Fruit fly (Drosophila melanogaster) whole organism, wandering third instar larva: ENCODE results near the gene kra.

Experiments
- Abd-B ChIP-seq: fragments of >200 bp; optimal IDR thresholded peaks from 2 replicates; lab custom pipeline; 2017; ENCODE audit warnings: missing biosample characterization, missing genetic modification characterization
- CG32264 ChIP-seq: fragments of 200-800 bp; sonication (Bioruptor generic); optimal IDR thresholded peaks from 2 replicates; lab custom pipeline; 2016; ENCODE audit warnings: missing biosample characterization, missing genetic modification characterization
- CG9705 ChIP-seq: fragments of 200-800 bp; sonication (Bioruptor generic); optimal IDR thresholded peaks from 2 replicates; lab custom pipeline; 2018; ENCODE audit warnings: missing biosample characterization, mild to moderate bottlenecking, missing genetic modification characterization
- CrebA ChIP-seq: fragments of 200-800 bp; sonication (Bioruptor generic); optimal IDR thresholded peaks from 2 replicates; lab custom pipeline; 2016; ENCODE audit warnings: missing biosample characterization, mild to moderate bottlenecking, missing genetic modification characterization, borderline replicate concordance
- Dfd ChIP-seq: fragments of >200 bp; optimal IDR thresholded peaks from 2 replicates; lab custom pipeline; 2017; ENCODE audit warnings: missing biosample characterization, missing genetic modification characterization
- Dif ChIP-seq: fragments of 200-275, 200-300 bp; sonication (Bioruptor generic); optimal IDR thresholded peaks from 2 replicates; lab custom pipeline; 2018; ENCODE audit warnings: missing biosample characterization, missing genetic modification characterization; ENCODE audit not compliant: partially characterized antibody
- GATAd ChIP-seq: sonication (Bioruptor generic); optimal IDR thresholded peaks from 2 replicates; lab custom pipeline; 2016; ENCODE audit warnings: missing biosample characterization, missing genetic modification characterization
- HLH106 ChIP-seq: fragments of 200-800 bp; optimal IDR thresholded peaks from 3 replicates; lab custom pipeline; 2019; ENCODE audit warnings: missing biosample characterization, mild to moderate bottlenecking, missing genetic modification characterization, moderate library complexity
- Hnf4 ChIP-seq: fragments of 200-800 bp; sonication (Bioruptor generic); optimal IDR thresholded peaks from 2 replicates; lab custom pipeline; 2016; ENCODE audit warnings: missing biosample characterization, mild to moderate bottlenecking, missing genetic modification characterization
- Hr78 ChIP-seq: fragments of >200 bp; optimal IDR thresholded peaks from 2 replicates; lab custom pipeline; 2017; ENCODE audit warnings: missing biosample characterization, missing genetic modification characterization
- Hr83 ChIP-seq: fragments of 200-300 bp; sonication (Bioruptor generic); optimal IDR thresholded peaks from 2 replicates; lab custom pipeline; 2016; ENCODE audit warnings: missing biosample characterization, mild to moderate bottlenecking, missing genetic modification characterization, moderate library complexity; ENCODE audit not compliant: poor library complexity, severe bottlenecking
- Jra ChIP-seq: sonication (Bioruptor generic); optimal IDR thresholded peaks from 2 replicates; lab custom pipeline; 2016; ENCODE audit warnings: missing biosample characterization, missing genetic modification characterization
- Mio ChIP-seq: sonication (Bioruptor generic); optimal IDR thresholded peaks from 2 replicates; lab custom pipeline; 2016; ENCODE audit warnings: missing biosample characterization, missing genetic modification characterization
- Myc ChIP-seq: fragments of >200 bp; optimal IDR thresholded peaks from 2 replicates; lab custom pipeline; 2017
- N ChIP-seq: fragments of >200 bp; optimal IDR thresholded peaks from 2 replicates; lab custom pipeline; 2018; ENCODE audit warnings: missing biosample characterization, missing external identifiers, missing genetic modification characterization
- OdsH ChIP-seq: fragments of 200-800 bp; sonication (Bioruptor generic); optimal IDR thresholded peaks from 2 replicates; lab custom pipeline; 2016; ENCODE audit warnings: missing biosample characterization, mild to moderate bottlenecking, missing genetic modification characterization
- Rel ChIP-seq, 2 experiments: fragments of 200-800 bp; sonication (Bioruptor generic) in 1 of 2; optimal IDR thresholded peaks; 2 replicates in 1 of 2; 3 replicates in 1 of 2; lab custom pipeline; 2016 to 2019; ENCODE audit warnings: mild to moderate bottlenecking in 2 of 2, missing biosample characterization in 2 of 2, missing genetic modification characterization in 2 of 2, moderate library complexity in 1 of 2
- Sp1 ChIP-seq: fragments of 200-800 bp; sonication (Bioruptor generic); optimal IDR thresholded peaks from 3 replicates; lab custom pipeline; 2019; ENCODE audit warnings: missing biosample characterization, mild to moderate bottlenecking, missing genetic modification characterization, moderate library complexity
- Vsx2 ChIP-seq: fragments of 200-300, 225-300 bp; sonication (Bioruptor generic); optimal IDR thresholded peaks from 2 replicates; lab custom pipeline; 2018; ENCODE audit warnings: missing biosample characterization, missing genetic modification characterization; ENCODE audit not compliant: partially characterized antibody
- br ChIP-seq: fragments of 200-800 bp; sonication (Bioruptor generic); optimal IDR thresholded peaks from 2 replicates; lab custom pipeline; 2016; ENCODE audit warnings: missing biosample characterization, missing genetic modification characterization
- brk ChIP-seq: fragments of 200-800 bp; sonication (Bioruptor generic); optimal IDR thresholded peaks from 2 replicates; lab custom pipeline; 2016; ENCODE audit warnings: missing biosample characterization, mild to moderate bottlenecking, missing genetic modification characterization
- dl ChIP-seq, 2 experiments: fragments of 175-275, 200-275 bp in 1 of 2; fragments of 200-275 bp in 1 of 2; sonication (Bioruptor generic); optimal IDR thresholded peaks; lab custom pipeline; 2018; ENCODE audit warnings: mild to moderate bottlenecking in 2 of 2, missing biosample characterization in 2 of 2, missing genetic modification characterization in 2 of 2, moderate library complexity in 2 of 2; ENCODE audit not compliant: partially characterized antibody in 2 of 2, insufficient read depth in 1 of 2
- dmrt93B ChIP-seq: fragments of 200-800 bp; sonication (Bioruptor generic); optimal IDR thresholded peaks from 2 replicates; lab custom pipeline; 2018; ENCODE audit warnings: missing biosample characterization, mild to moderate bottlenecking, missing genetic modification characterization
- dsf ChIP-seq: sonication (Bioruptor generic); optimal IDR thresholded peaks from 2 replicates; lab custom pipeline; 2016; ENCODE audit warnings: missing biosample characterization, missing genetic modification characterization, borderline replicate concordance
- ey ChIP-seq: fragments of 200-800 bp; sonication (Bioruptor generic); optimal IDR thresholded peaks from 2 replicates; lab custom pipeline; 2016; ENCODE audit warnings: missing biosample characterization, missing genetic modification characterization
- foxo ChIP-seq, 2 experiments: fragments of 200-800 bp; sonication (Bioruptor generic); optimal IDR thresholded peaks; 2 replicates in 1 of 2; 3 replicates in 1 of 2; lab custom pipeline; 2016 to 2017; ENCODE audit warnings: missing biosample characterization in 2 of 2, missing genetic modification characterization in 2 of 2
- fru ChIP-seq: fragments of 200-800 bp; sonication (Bioruptor generic); optimal IDR thresholded peaks from 3 replicates; lab custom pipeline; 2016; ENCODE audit warnings: missing biosample characterization, mild to moderate bottlenecking, missing genetic modification characterization
- h ChIP-seq: fragments of 200-800 bp; sonication (Bioruptor generic); optimal IDR thresholded peaks from 3 replicates; lab custom pipeline; 2016; ENCODE audit warnings: missing biosample characterization, mild to moderate bottlenecking, missing genetic modification characterization
- jim ChIP-seq: fragments of 175-275, 200-325 bp; sonication (Bioruptor generic); optimal IDR thresholded peaks from 2 replicates; lab custom pipeline; 2016; ENCODE audit warnings: missing biosample characterization, mild to moderate bottlenecking, missing genetic modification characterization
- lola ChIP-seq: fragments of >200 bp; optimal IDR thresholded peaks from 2 replicates; lab custom pipeline; 2017; ENCODE audit warnings: missing biosample characterization, missing genetic modification characterization
- pan ChIP-seq: fragments of >200 bp; optimal IDR thresholded peaks from 2 replicates; lab custom pipeline; 2017
- psq ChIP-seq: fragments of 200-800 bp; sonication (Bioruptor generic); optimal IDR thresholded peaks from 3 replicates; lab custom pipeline; 2017; ENCODE audit warnings: missing biosample characterization, mild to moderate bottlenecking, missing genetic modification characterization, moderate library complexity
- rgr ChIP-seq: fragments of 200-800 bp; sonication (Bioruptor generic); optimal IDR thresholded peaks from 3 replicates; lab custom pipeline; 2016; ENCODE audit warnings: missing biosample characterization, mild to moderate bottlenecking, missing genetic modification characterization
- sage ChIP-seq: fragments of 200-800 bp; sonication (Bioruptor generic); optimal IDR thresholded peaks from 2 replicates; lab custom pipeline; 2016; ENCODE audit warnings: missing biosample characterization, mild to moderate bottlenecking, missing genetic modification characterization
- sv ChIP-seq: fragments of 200-800 bp; sonication (Bioruptor generic); optimal IDR thresholded peaks from 3 replicates; lab custom pipeline; 2016; ENCODE audit warnings: missing biosample characterization, missing genetic modification characterization
- tai ChIP-seq: sonication (Bioruptor generic); optimal IDR thresholded peaks from 2 replicates; lab custom pipeline; 2016; ENCODE audit warnings: missing biosample characterization, missing genetic modification characterization
- usp ChIP-seq: fragments of >200 bp; optimal IDR thresholded peaks from 2 replicates; lab custom pipeline; 2017; ENCODE audit warnings: missing biosample characterization, missing genetic modification characterization
- woc ChIP-seq: sonication (Bioruptor generic); optimal IDR thresholded peaks from 2 replicates; lab custom pipeline; 2016; ENCODE audit warnings: missing biosample characterization, mild to moderate bottlenecking, missing genetic modification characterization

The kra gene

dm6 chr3R:5615484-5615883 is 14.5 kb upstream of the kra start:
- TF ChIP-seq Mio (GFP tag; lab: Kevin White, UChicago) (no peak), jim (GFP tag; lab: Kevin White, UChicago) (no peak), woc (GFP tag; lab: Kevin White, UChicago) (no peak), h (GFP tag; lab: Kevin White, UChicago) (no peak), Dfd (GFP tag; lab: Kevin White, UChicago) (no peak), br (no peak), sage (GFP tag; lab: Kevin White, UChicago) (no peak), Hr83 (GFP tag; lab: Kevin White, UChicago) (no peak), brk (no peak)

dm6 chr3R:5613114-5613443 is 12.1 kb upstream of the kra start, which contains the start of gene Atu:
TSS of gene Atu (plus strand) at chr3R:5613358.
- TF ChIP-seq fru, result peak; percentile 43
- no peak for TF ChIP-seq tai (GFP tag; lab: Kevin White, UChicago)
- peak; percentile 58 for TF ChIP-seq Jra
- TF ChIP-seq dl (GFP tag; optimal IDR thresholded peaks at IDR 0.05; lab: Kevin White, UChicago; ENCODE audit: insufficient read depth in 1 of 2, partially characterized antibody in 2 of 2), result no peak
- peak; percentile 3 for TF ChIP-seq ey (GFP tag; lab: Kevin White, UChicago)
- no peak for TF ChIP-seq Rel (GFP tag; optimal IDR thresholded peaks at IDR 0.05; lab: Kevin White, UChicago)
- peak; percentile 16 for TF ChIP-seq Rel (tag; optimal IDR thresholded peaks at IDR 0.05; lab: Kevin White, UChicago)
- TF ChIP-seq Abd-B, result no peak
- peak; percentile 68 for TF ChIP-seq Dif (GFP tag; lab: Kevin White, UChicago)
- TF ChIP-seq HLH106 (tag; lab: Kevin White, UChicago), result peak; percentile 31
- TF ChIP-seq dsf (GFP tag; lab: Kevin White, UChicago), result no peak
- TF ChIP-seq CrebA, result no peak
- TF ChIP-seq sage (GFP tag; lab: Kevin White, UChicago), result no peak
- TF ChIP-seq Hnf4 (GFP tag; lab: Kevin White, UChicago), result peak; percentile 51
- TF ChIP-seq jim (GFP tag; lab: Kevin White, UChicago), result no peak
- no peak for TF ChIP-seq GATAd (GFP tag; lab: Kevin White, UChicago)
- TF ChIP-seq Dfd (GFP tag; lab: Kevin White, UChicago), result no peak
- no peak for TF ChIP-seq CG32264
- no peak for TF ChIP-seq Myc
- no peak for TF ChIP-seq lola
- no peak for TF ChIP-seq usp
- peak in 1 of 2 experiments; percentile 45 for TF ChIP-seq foxo (GFP tag; optimal IDR thresholded peaks at IDR 0.05; lab: Kevin White, UChicago)
- TF ChIP-seq N (GFP tag; lab: Kevin White, UChicago), result no peak
- peak; percentile 29 for TF ChIP-seq sv
- TF ChIP-seq Hr78 (GFP tag; lab: Kevin White, UChicago), result no peak
- TF ChIP-seq Sp1 (GFP tag; lab: Kevin White, UChicago), result no peak
- TF ChIP-seq rgr (GFP tag; lab: Kevin White, UChicago), result peak; percentile 65
- no peak for TF ChIP-seq br
- no peak for TF ChIP-seq pan (lab: Kevin White, UChicago)
- TF ChIP-seq h (GFP tag; lab: Kevin White, UChicago), result peak; percentile 53
- TF ChIP-seq OdsH, result no peak
- no peak for TF ChIP-seq CG9705 (GFP tag; lab: Kevin White, UChicago)
- no peak for TF ChIP-seq woc (GFP tag; lab: Kevin White, UChicago)
- no peak for TF ChIP-seq Mio (GFP tag; lab: Kevin White, UChicago)
- TF ChIP-seq psq (GFP tag; lab: Kevin White, UChicago), result no peak
- no peak for TF ChIP-seq dmrt93B
- no peak for TF ChIP-seq Hr83 (GFP tag; lab: Kevin White, UChicago)
- TF ChIP-seq Vsx2 (GFP tag; lab: Kevin White, UChicago), result no peak
- TF ChIP-seq brk, result no peak
- TF ChIP-seq, all 38 proteins: peak for 11
